Fruit fly (Drosophila melanogaster): ENCODE measurements around the gene ppan.

ppan gene

DNA sequence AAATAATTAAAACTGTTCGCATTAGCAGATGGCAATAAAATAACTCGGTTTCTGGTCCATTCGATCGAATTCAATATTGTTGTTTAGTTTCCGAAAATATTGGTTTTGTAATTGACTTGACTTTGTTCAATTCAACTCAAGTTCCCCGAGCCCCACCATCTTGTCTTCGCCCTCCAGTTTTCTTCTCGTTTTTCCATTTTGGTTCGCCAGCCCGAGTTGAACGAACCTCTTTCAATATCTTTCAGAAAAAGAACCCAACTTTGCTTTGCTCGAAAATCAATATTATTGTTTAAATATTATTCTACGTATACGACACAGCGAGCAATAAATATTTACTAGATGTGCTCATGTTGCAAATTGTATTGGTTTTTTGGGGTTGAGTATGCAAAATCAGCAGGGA, 42.6 kb downstream of the ppan start (continued):
- peak; percentile 7 for TF ChIP-seq Meics (GFP tag; optimal IDR thresholded peaks at IDR 0.05)
- TF ChIP-seq bcd (GFP tag; optimal IDR thresholded peaks at IDR 0.05), result peak; percentile 8
- TF ChIP-seq lab (GFP tag; optimal IDR thresholded peaks at IDR 0.05), result peak; percentile 31
- TF ChIP-seq BtbVII (GFP tag; optimal IDR thresholded peaks at IDR 0.05), result peak; percentile 51
- TF ChIP-seq CG9609 (GFP tag; optimal IDR thresholded peaks at IDR 0.05), result no peak
- TF ChIP-seq NfI (GFP tag; optimal IDR thresholded peaks at IDR 0.05), result no peak
- no peak for TF ChIP-seq Dll (GFP tag; IDR thresholded peaks at IDR 0.05; ENCODE audit: partially characterized antibody)
- peak; percentile 53 for TF ChIP-seq caup (GFP tag; optimal IDR thresholded peaks at IDR 0.05; ENCODE audit: severe bottlenecking)
- TF ChIP-seq CG17829 (tag; optimal IDR thresholded peaks at IDR 0.05), result no peak
- peak; percentile 21 for TF ChIP-seq CG6813 (GFP tag; optimal IDR thresholded peaks at IDR 0.05)
- TF ChIP-seq Med (GFP tag), result peak; percentile 62
- TF ChIP-seq PHDP (tag; optimal IDR thresholded peaks at IDR 0.05), result peak; percentile 26
- peak; percentile 1 for TF ChIP-seq scrt (GFP tag; optimal IDR thresholded peaks at IDR 0.05)
- TF ChIP-seq CG9727 (GFP tag; optimal IDR thresholded peaks at IDR 0.05), result no peak
- peak; percentile 25 for TF ChIP-seq Fer1 (GFP tag; optimal IDR thresholded peaks at IDR 0.05)
- TF ChIP-seq yki (optimal IDR thresholded peaks at IDR 0.05), result no peak
- TF ChIP-seq CG4820 (GFP tag; optimal IDR thresholded peaks at IDR 0.05), result peak; percentile 1
- TF ChIP-seq Fer2 (tag; optimal IDR thresholded peaks at IDR 0.05), result peak; percentile 13
- no peak for TF ChIP-seq corto (GFP tag; optimal IDR thresholded peaks at IDR 0.05)
- peak; percentile 80 for TF ChIP-seq sens (GFP tag)
- no peak for TF ChIP-seq CG9797 (GFP tag; optimal IDR thresholded peaks at IDR 0.05)
- peak; percentile 49 for TF ChIP-seq nau (GFP tag; optimal IDR thresholded peaks at IDR 0.05)
- TF ChIP-seq Adf1 (GFP tag; IDR thresholded peaks at IDR 0.05), result no peak
- TF ChIP-seq mirr (GFP tag; optimal IDR thresholded peaks at IDR 0.05), result peak; percentile 18
- TF ChIP-seq onecut (GFP tag; IDR thresholded peaks at IDR 0.05), result no peak
- peak; percentile 21 for TF ChIP-seq gem (tag; optimal IDR thresholded peaks at IDR 0.05)
- no peak for TF ChIP-seq al (GFP tag; IDR thresholded peaks at IDR 0.05)

DNA sequence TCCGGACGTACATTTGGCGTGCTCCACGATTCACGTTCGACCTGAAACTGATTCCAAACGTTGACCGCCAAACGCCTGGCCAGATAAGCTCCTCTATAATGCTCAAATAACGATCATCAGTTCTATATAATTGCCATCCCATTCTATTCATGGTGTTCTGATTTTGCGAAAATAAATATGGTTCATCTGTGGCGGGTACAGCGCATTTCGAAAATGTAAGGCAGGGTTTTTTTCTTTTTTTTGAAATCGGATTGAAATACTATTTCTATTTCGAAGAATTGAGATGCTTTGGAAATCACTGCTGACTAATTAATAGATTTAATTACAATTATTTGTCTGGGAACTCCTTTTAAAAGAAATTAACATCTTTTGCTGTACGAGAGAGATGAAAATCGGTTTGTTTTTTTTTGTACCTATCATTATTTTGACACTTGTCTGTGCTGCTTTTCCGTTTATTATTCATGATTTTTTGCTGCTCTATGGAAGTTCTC, 45.0 kb downstream of the ppan start, which contains the start of gene cDIP:
Gene cDIP (minus strand): TSS at position 51 of the 491 bp plus-strand sequence.
- TF ChIP-seq CG9932 (GFP tag; IDR thresholded peaks at IDR 0.05), result peak; percentile 53
- peak; percentile 56 for TF ChIP-seq CG12769 (tag; optimal IDR thresholded peaks at IDR 0.05)
- TF ChIP-seq CG31365 (tag; optimal IDR thresholded peaks at IDR 0.05), result no peak
- TF ChIP-seq Med (GFP tag), result peak; percentile 16
- peak; percentile 42 for TF ChIP-seq CG2120 (GFP tag; optimal IDR thresholded peaks at IDR 0.05)
- TF ChIP-seq CG11695 (GFP tag; IDR thresholded peaks at IDR 0.05), result 0 out of 3 replicates have a peak, but pooled peaks have one; percentile 14
- TF ChIP-seq CG5180 (GFP tag; optimal IDR thresholded peaks at IDR 0.05), result no peak
- TF ChIP-seq slbo (GFP tag; IDR thresholded peaks at IDR 0.05), result peak; percentile 50
- TF ChIP-seq CG5953 (GFP tag; IDR thresholded peaks at IDR 0.05), result no peak
- peak; percentile 45; the same call in 1 of the 2 replicates for TF ChIP-seq Rfx (GFP tag; IDR thresholded peaks at IDR 0.05)

DNA sequence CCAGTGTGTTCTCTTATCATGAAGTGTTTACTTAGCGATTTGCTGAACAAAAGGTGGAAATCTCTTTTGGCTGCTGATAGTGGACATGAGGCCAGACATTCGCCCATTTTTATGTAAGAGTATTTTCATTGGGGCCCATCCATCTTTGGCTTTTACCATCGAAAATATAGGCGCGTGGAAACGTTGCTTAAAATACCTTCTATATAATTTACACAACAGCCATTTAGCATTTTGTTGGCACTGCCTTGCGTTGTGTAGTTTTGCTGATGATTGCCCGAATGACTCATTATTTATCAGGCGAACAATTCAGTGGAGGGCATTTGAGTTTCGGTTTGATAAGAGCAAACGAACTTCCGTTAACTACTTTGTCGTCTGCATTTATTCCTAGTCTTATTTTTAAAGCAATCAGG, 45.6 kb downstream of the ppan start:
- TF ChIP-seq sug (tag; optimal IDR thresholded peaks at IDR 0.05), result peak; percentile 81
- no peak for TF ChIP-seq Dad (GFP tag; optimal IDR thresholded peaks at IDR 0.05)
- no peak for TF ChIP-seq btn (GFP tag; optimal IDR thresholded peaks at IDR 0.05)
- no peak for TF ChIP-seq CG7372 (GFP tag; IDR thresholded peaks at IDR 0.05)
- no peak for TF ChIP-seq CG33557 (GFP tag; optimal IDR thresholded peaks at IDR 0.05)
- TF ChIP-seq toy (GFP tag; IDR thresholded peaks at IDR 0.05), result no peak
- TF ChIP-seq MTF-1 (GFP tag; optimal IDR thresholded peaks at IDR 0.05; ENCODE audit: borderline replicate concordance), result no peak
- no peak for TF ChIP-seq hth (optimal IDR thresholded peaks at IDR 0.05)
- TF ChIP-seq lilli (GFP tag; optimal IDR thresholded peaks at IDR 0.05), result peak; percentile 71
- TF ChIP-seq CG12155 (GFP tag; optimal IDR thresholded peaks at IDR 0.05), result no peak
- TF ChIP-seq hkb (optimal IDR thresholded peaks at IDR 0.05), result no peak
- peak; percentile 65 for TF ChIP-seq hkb (GFP tag; IDR thresholded peaks at IDR 0.05)
- no peak for TF ChIP-seq trh (GFP tag; optimal IDR thresholded peaks at IDR 0.05)
- peak in 1 of 2 experiments; percentile 85 for TF ChIP-seq Pdp1 (GFP tag; optimal IDR thresholded peaks at IDR 0.05)
- TF ChIP-seq CG10431 (GFP tag; optimal IDR thresholded peaks at IDR 0.05), result no peak
- no peak for TF ChIP-seq Sin3A (optimal IDR thresholded peaks at IDR 0.05)
